Worm (Caenorhabditis elegans) whole organism, L3 larva: ENCODE results near the gene mans-4.

Experiments
- R02D3.7 ChIP-seq: fragments of 150-350 bp; optimal IDR thresholded peaks from 2 replicates; lab custom pipeline; 2014; ENCODE audit warnings: missing biosample characterization, missing genetic modification characterization
- aly-2 ChIP-seq: fragments of 150-350 bp; optimal IDR thresholded peaks from 2 replicates; lab custom pipeline; 2014; ENCODE audit warnings: missing biosample characterization, missing genetic modification characterization
- ama-1 ChIP-seq: fragments of 150-350 bp; optimal IDR thresholded peaks from 2 replicates; lab custom pipeline; 2018
- ceh-16 ChIP-seq: sonication (generic microtip); optimal IDR thresholded peaks from 2 replicates; lab custom pipeline; 2017; ENCODE audit warnings: missing biosample characterization, missing genetic modification characterization
- ceh-82 ChIP-seq: fragments of 150-350 bp; optimal IDR thresholded peaks from 2 replicates; lab custom pipeline; 2014; ENCODE audit warnings: missing biosample characterization, missing genetic modification characterization
- ceh-9 ChIP-seq: sonication (generic microtip); optimal IDR thresholded peaks from 2 replicates; lab custom pipeline; 2018; ENCODE audit warnings: missing biosample characterization, missing genetic modification characterization
- daf-12 ChIP-seq: fragments of 150-350 bp; optimal IDR thresholded peaks from 2 replicates; lab custom pipeline; 2014; ENCODE audit warnings: missing biosample characterization, missing genetic modification reagents, missing genetic modification characterization
- egl-5 ChIP-seq: fragments of 150-350 bp; optimal IDR thresholded peaks from 2 replicates; lab custom pipeline; 2017; ENCODE audit warnings: missing biosample characterization, missing genetic modification reagents, missing genetic modification characterization, inconsistent platforms
- elt-1 ChIP-seq: fragments of 150-350 bp; optimal IDR thresholded peaks from 2 replicates; lab custom pipeline; 2014; ENCODE audit warnings: missing biosample characterization, missing genetic modification characterization
- elt-2 ChIP-seq: sonication (generic microtip); optimal IDR thresholded peaks from 2 replicates; lab custom pipeline; 2016; ENCODE audit warnings: missing genetic modification reagents, mild to moderate bottlenecking, missing genetic modification characterization, missing compliant biosample characterization
- elt-3 ChIP-seq, 3 experiments: fragments of 150-350 bp in 1 of 3; sonication (generic microtip) in 2 of 3; optimal IDR thresholded peaks; 2 replicates in 2 of 3; 4 replicates in 1 of 3; lab custom pipeline; 2014 to 2017; ENCODE audit warnings: missing biosample characterization in 3 of 3, missing genetic modification characterization in 3 of 3
- fkh-10 ChIP-seq: sonication (generic microtip); optimal IDR thresholded peaks from 2 replicates; lab custom pipeline; 2017; ENCODE audit warnings: missing biosample characterization, missing genetic modification reagents, missing genetic modification characterization
- fkh-2 ChIP-seq: fragments of 150-350 bp; optimal IDR thresholded peaks from 2 replicates; lab custom pipeline; 2014; ENCODE audit warnings: missing biosample characterization, missing genetic modification reagents, missing genetic modification characterization
- fos-1 ChIP-seq: fragments of 150-350 bp; optimal IDR thresholded peaks from 2 replicates; lab custom pipeline; 2014; ENCODE audit warnings: missing biosample characterization, missing genetic modification characterization
- hmg-11 ChIP-seq: sonication (generic microtip); optimal IDR thresholded peaks from 2 replicates; lab custom pipeline; 2016; ENCODE audit warnings: missing genetic modification characterization, missing compliant biosample characterization
- jun-1 ChIP-seq: fragments of 150-350 bp; optimal IDR thresholded peaks from 2 replicates; lab custom pipeline; 2014; ENCODE audit warnings: missing biosample characterization, missing genetic modification reagents, missing genetic modification characterization
- lin-15B ChIP-seq: fragments of 150-350 bp; optimal IDR thresholded peaks from 2 replicates; lab custom pipeline; 2014; ENCODE audit warnings: missing biosample characterization, missing genetic modification characterization
- lin-39 ChIP-seq: fragments of 150-350 bp; optimal IDR thresholded peaks from 2 replicates; lab custom pipeline; 2018; ENCODE audit warnings: missing biosample characterization, missing genetic modification reagents, missing genetic modification characterization
- lsy-12 ChIP-seq: sonication (generic microtip); optimal IDR thresholded peaks from 2 replicates; lab custom pipeline; 2016; ENCODE audit warnings: mild to moderate bottlenecking, missing genetic modification characterization, missing compliant biosample characterization
- mdl-1 ChIP-seq: fragments of 150-350 bp; optimal IDR thresholded peaks from 2 replicates; lab custom pipeline; 2014; ENCODE audit warnings: missing biosample characterization, missing genetic modification characterization
- mml-1 ChIP-seq: fragments of 150-350 bp; sonication (generic microtip); optimal IDR thresholded peaks from 3 replicates; lab custom pipeline; 2014; ENCODE audit warnings: missing biosample characterization, missing genetic modification characterization
- nfya-1 ChIP-seq: sonication (generic microtip); optimal IDR thresholded peaks from 2 replicates; lab custom pipeline; 2017; ENCODE audit warnings: missing genetic modification characterization, mild to moderate bottlenecking, missing compliant biosample characterization, antibody characterized with exemption, moderate library complexity; ENCODE audit not compliant: insufficient read depth
- nhr-11 ChIP-seq: fragments of 150-350 bp; optimal IDR thresholded peaks from 2 replicates; lab custom pipeline; 2014; ENCODE audit warnings: missing biosample characterization, missing genetic modification characterization
- nhr-12 ChIP-seq: fragments of 150-350 bp; optimal IDR thresholded peaks from 2 replicates; lab custom pipeline; 2014; ENCODE audit warnings: missing biosample characterization, missing genetic modification characterization
- nhr-23 ChIP-seq: fragments of 150-350 bp; optimal IDR thresholded peaks from 2 replicates; lab custom pipeline; 2014; ENCODE audit warnings: missing biosample characterization, missing genetic modification reagents, missing genetic modification characterization
- nhr-237 ChIP-seq: fragments of 150-350 bp; optimal IDR thresholded peaks from 2 replicates; lab custom pipeline; 2014; ENCODE audit warnings: missing biosample characterization, missing genetic modification characterization
- nhr-25 ChIP-seq: sonication (generic microtip); optimal IDR thresholded peaks from 2 replicates; lab custom pipeline; 2017; ENCODE audit warnings: missing biosample characterization, missing genetic modification characterization
- nhr-28 ChIP-seq: fragments of 150-350 bp; optimal IDR thresholded peaks from 2 replicates; lab custom pipeline; 2014; ENCODE audit warnings: missing biosample characterization, missing genetic modification characterization
- nhr-43 ChIP-seq: sonication (generic microtip); optimal IDR thresholded peaks from 2 replicates; lab custom pipeline; 2016; ENCODE audit warnings: mild to moderate bottlenecking, missing genetic modification characterization, missing compliant biosample characterization; ENCODE audit not compliant: poor library complexity, severe bottlenecking
- nhr-67 ChIP-seq: fragments of 150-350 bp; optimal IDR thresholded peaks from 2 replicates; lab custom pipeline; 2014; ENCODE audit warnings: missing biosample characterization, missing genetic modification characterization
- nhr-76 ChIP-seq: fragments of 150-350 bp; sonication (generic microtip); optimal IDR thresholded peaks from 5 replicates; lab custom pipeline; 2014; ENCODE audit warnings: missing biosample characterization, missing genetic modification characterization
- nhr-77 ChIP-seq: fragments of 150-350 bp; optimal IDR thresholded peaks from 2 replicates; lab custom pipeline; 2014; ENCODE audit warnings: missing biosample characterization, missing genetic modification characterization
- pha-4 ChIP-seq: fragments of 150-350 bp; optimal IDR thresholded peaks from 2 replicates; lab custom pipeline; 2014; ENCODE audit warnings: missing biosample characterization, missing genetic modification reagents, missing genetic modification characterization
- sea-2 ChIP-seq: fragments of 150-350 bp; sonication (generic microtip); optimal IDR thresholded peaks from 4 replicates; lab custom pipeline; 2014; ENCODE audit warnings: missing biosample characterization, missing genetic modification reagents, missing genetic modification characterization
- skn-1 ChIP-seq: fragments of 150-350 bp; optimal IDR thresholded peaks from 2 replicates; lab custom pipeline; 2014; ENCODE audit warnings: missing biosample characterization, missing genetic modification characterization
- snpc-4 ChIP-seq: fragments of 150-350 bp; optimal IDR thresholded peaks from 2 replicates; lab custom pipeline; 2014; ENCODE audit warnings: missing biosample characterization, missing genetic modification characterization
- tbx-2 ChIP-seq: sonication (generic microtip); optimal IDR thresholded peaks from 2 replicates; lab custom pipeline; 2016; ENCODE audit warnings: mild to moderate bottlenecking, missing genetic modification characterization, missing compliant biosample characterization
- unc-39 ChIP-seq: sonication (generic microtip); optimal IDR thresholded peaks from 4 replicates; lab custom pipeline; 2017; ENCODE audit warnings: missing biosample characterization, missing genetic modification characterization
- unc-62 ChIP-seq: fragments of 150-350 bp; sonication (generic microtip); optimal IDR thresholded peaks from 4 replicates; lab custom pipeline; 2014; ENCODE audit warnings: missing biosample characterization, missing genetic modification reagents, missing genetic modification characterization
- zag-1 ChIP-seq: fragments of 150-350 bp; optimal IDR thresholded peaks from 2 replicates; lab custom pipeline; 2014; ENCODE audit warnings: missing biosample characterization, missing genetic modification characterization
- ztf-11 ChIP-seq: fragments of 150-350 bp; optimal IDR thresholded peaks from 2 replicates; lab custom pipeline; 2014; ENCODE audit warnings: missing biosample characterization, missing genetic modification characterization
- ztf-4 ChIP-seq: fragments of 150-350 bp; optimal IDR thresholded peaks from 2 replicates; lab custom pipeline; 2014; ENCODE audit warnings: missing biosample characterization, missing genetic modification characterization

mans-4 gene

DNA sequence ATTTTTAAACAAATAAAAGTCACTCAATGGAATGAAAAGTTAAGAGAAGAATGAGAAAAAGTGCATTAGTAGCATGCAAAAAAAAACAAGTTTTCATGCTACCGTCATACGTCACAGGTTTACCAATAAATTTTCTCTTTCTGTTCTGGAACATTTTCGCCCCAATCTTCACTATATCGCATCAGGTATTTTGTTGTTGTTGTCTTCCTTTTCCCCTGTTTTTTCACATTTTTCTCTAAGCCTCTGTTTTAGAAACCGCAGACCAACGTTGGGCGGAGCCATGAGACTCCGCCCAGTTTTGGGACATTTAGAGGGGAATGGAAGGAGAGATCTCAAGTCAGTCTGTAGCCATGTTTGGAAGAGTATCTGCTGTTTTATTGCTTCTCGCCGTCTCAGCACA, 9.9 kb upstream of the mans-4 start, which contains the start of gene msa-1:
TSS of gene msa-1 (plus strand) at position 301 of the 400 bp plus-strand sequence.
- TF ChIP-seq mdl-1 (tag; lab: Kevin White, UChicago) (no peak), egl-5 (peak; percentile 2)

DNA sequence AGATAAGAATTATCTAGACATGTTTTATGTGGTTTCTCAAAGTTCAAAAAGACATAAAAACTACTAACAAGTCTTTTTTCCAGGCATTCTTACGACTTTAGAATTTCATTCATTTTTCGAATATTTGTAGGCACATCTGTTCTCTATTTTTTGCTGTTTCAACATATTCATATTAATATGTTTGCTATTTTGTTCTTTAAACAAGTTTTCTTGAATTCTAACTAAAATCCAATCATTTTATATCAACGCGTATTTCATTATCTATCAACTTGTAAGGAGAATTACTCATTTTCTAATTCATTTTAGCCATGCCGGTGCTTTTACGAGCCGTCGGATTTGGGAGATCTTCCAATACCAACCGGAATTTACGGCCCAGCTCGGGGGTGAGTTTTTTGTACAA, 3.7 kb upstream of the mans-4 start, which contains the start of gene twk-8:
TSS of gene twk-8 (plus strand) at position 301 of the 400 bp plus-strand sequence.
- no peak for TF ChIP-seq skn-1 (tag; lab: Kevin White, UChicago)
- TF ChIP-seq nhr-76 (tag; lab: Kevin White, UChicago), result no peak
- TF ChIP-seq tbx-2 (tag; lab: Kevin White, UChicago), result no peak
- TF ChIP-seq fkh-2, result no peak
- no peak for TF ChIP-seq fos-1 (tag; lab: Kevin White, UChicago)
- TF ChIP-seq nhr-23 (tag; lab: Kevin White, UChicago), result no peak
- TF ChIP-seq elt-1 (tag; lab: Kevin White, UChicago), result no peak
- no peak for TF ChIP-seq nhr-25 (tag; lab: Kevin White, UChicago)
- no peak for TF ChIP-seq nhr-43 (tag; lab: Kevin White, UChicago)
- no peak for TF ChIP-seq nhr-12 (tag; lab: Kevin White, UChicago)
- no peak for TF ChIP-seq nfya-1
- TF ChIP-seq lsy-12 (tag; lab: Kevin White, UChicago), result no peak
- TF ChIP-seq fkh-10 (GFP tag; lab: Kevin White, UChicago), result no peak
- TF ChIP-seq nhr-77 (tag; lab: Kevin White, UChicago), result no peak
- TF ChIP-seq ceh-16 (tag; lab: Kevin White, UChicago), result no peak
- no peak for TF ChIP-seq mdl-1 (tag; lab: Kevin White, UChicago)
- no peak for TF ChIP-seq zag-1 (tag; lab: Kevin White, UChicago)

DNA sequence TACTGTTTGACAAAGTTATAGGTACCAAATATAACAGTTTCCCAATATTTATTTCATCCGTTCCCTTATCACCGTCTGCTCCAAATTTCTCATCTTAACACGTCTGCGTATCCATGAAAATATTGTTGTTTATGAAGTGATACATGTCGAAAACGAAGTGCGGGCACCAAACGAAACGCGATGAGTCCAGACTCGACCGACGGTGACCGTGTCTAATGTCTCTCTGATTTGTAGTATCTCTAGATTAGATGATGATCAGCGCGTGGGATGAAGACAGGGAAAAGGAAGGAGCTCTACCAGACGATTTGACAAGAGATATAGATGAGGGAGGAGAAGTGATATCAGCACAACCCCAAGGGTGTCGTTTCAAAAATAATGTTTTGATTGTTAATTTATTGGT, 1.8 kb upstream of the mans-4 start:
- TF ChIP-seq nhr-67 (tag; lab: Kevin White, UChicago), result no peak
- no peak for TF ChIP-seq ztf-11 (tag; lab: Kevin White, UChicago)
- TF ChIP-seq nhr-77 (tag; lab: Kevin White, UChicago), result no peak
- no peak for TF ChIP-seq fos-1 (tag; lab: Kevin White, UChicago)
- TF ChIP-seq lin-15B (tag; lab: Kevin White, UChicago), result no peak
- TF ChIP-seq nfya-1, result peak; percentile 7
- no peak for TF ChIP-seq ama-1 (lab: Kevin White, UChicago)
- no peak for TF ChIP-seq unc-62 (GFP tag; lab: Kevin White, UChicago)
- TF ChIP-seq zag-1 (tag; lab: Kevin White, UChicago), result no peak
- no peak for TF ChIP-seq skn-1 (tag; lab: Kevin White, UChicago)
- no peak for TF ChIP-seq ceh-82 (tag; lab: Kevin White, UChicago)
- TF ChIP-seq jun-1 (tag; lab: Kevin White, UChicago), result no peak
- no peak for TF ChIP-seq nhr-76 (tag; lab: Kevin White, UChicago)
- TF ChIP-seq daf-12, result no peak
- TF ChIP-seq egl-5, result peak; percentile 59
- TF ChIP-seq pha-4, result no peak

DNA sequence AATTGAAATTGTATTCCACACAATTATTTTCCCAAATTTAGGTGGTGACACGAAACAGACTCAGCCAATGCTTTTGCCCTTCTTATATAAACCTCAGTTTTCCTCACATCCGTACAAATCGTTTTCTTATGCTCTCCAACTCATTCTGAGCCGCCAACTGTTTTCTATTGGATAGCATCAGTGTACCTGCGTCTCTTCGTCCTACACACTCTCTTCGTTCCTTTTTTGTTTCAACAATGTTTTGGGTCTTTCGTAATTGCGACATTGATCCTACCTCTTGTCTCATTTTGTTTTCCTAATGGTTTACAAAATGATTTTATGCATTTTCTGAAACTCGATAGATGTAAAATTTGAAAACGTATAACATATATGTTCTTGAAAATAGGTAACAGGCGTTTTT, 961 bp upstream of the mans-4 start:
- TF ChIP-seq egl-5, result peak; percentile 70
- TF ChIP-seq unc-39 (tag; lab: Kevin White, UChicago), result no peak
- TF ChIP-seq, all 47 proteins: peak for 1

DNA sequence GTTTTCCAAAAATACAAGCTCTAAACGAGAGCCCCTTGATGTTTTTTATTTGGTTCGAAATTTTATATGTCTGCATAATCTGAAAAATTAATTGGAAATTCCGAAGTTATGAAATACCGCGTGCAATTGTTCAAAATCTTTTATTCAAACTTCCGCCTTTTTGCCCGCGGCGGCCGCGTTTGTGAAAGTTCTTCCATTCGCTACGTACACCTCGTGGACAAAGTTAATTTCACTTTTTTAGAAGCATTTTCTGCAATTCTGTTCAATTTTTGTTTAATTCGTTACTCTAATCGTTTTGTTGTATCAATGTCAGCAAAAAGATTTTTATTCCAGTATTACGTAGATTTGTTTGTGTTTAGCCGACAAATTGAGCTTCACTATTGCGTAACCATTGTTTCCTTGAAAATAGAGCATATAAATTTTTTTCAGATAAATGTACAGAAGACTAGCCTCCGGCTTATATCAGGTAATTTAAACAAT, 4.1 kb downstream of the mans-4 start, which contains the start of gene mppb-1:
TSS of gene mppb-1 (plus strand) at position 430 of the 480 bp plus-strand sequence.
- TF ChIP-seq mml-1 (tag; lab: Kevin White, UChicago) (no peak), nhr-43 (tag; lab: Kevin White, UChicago) (peak; percentile 96), ceh-9 (no peak), ztf-4 (tag; lab: Kevin White, UChicago) (no peak), snpc-4 (peak; percentile 78), jun-1 (tag; lab: Kevin White, UChicago) (peak; percentile 29), tbx-2 (tag; lab: Kevin White, UChicago) (no peak), elt-2 (peak; percentile 35), mdl-1 (tag; lab: Kevin White, UChicago) (no peak), nhr-23 (tag; lab: Kevin White, UChicago) (peak; percentile 86), aly-2 (no peak), hmg-11 (peak; percentile 42), sea-2 (GFP tag; lab: Kevin White, UChicago) (no peak), elt-3 (tag; optimal IDR thresholded peaks at IDR 0.05; lab: Kevin White, UChicago) (no peak), lin-15B (tag; lab: Kevin White, UChicago) (peak; percentile 72), ztf-11 (tag; lab: Kevin White, UChicago) (no peak), zag-1 (tag; lab: Kevin White, UChicago) (no peak), nhr-76 (tag; lab: Kevin White, UChicago) (no peak), pha-4 (peak; percentile 79), fkh-10 (GFP tag; lab: Kevin White, UChicago) (peak; percentile 71), nhr-11 (tag; lab: Kevin White, UChicago) (no peak), fkh-2 (no peak), R02D3.7 (peak; percentile 54), nhr-237 (no peak), skn-1 (tag; lab: Kevin White, UChicago) (no peak), nhr-28 (no peak), ama-1 (lab: Kevin White, UChicago) (no peak), unc-39 (tag; lab: Kevin White, UChicago) (no peak), elt-1 (tag; lab: Kevin White, UChicago) (no peak), nhr-67 (tag; lab: Kevin White, UChicago) (no peak), lin-39 (tag; lab: Kevin White, UChicago) (peak; percentile 64), fos-1 (tag; lab: Kevin White, UChicago) (no peak)
